Worm (Caenorhabditis elegans) whole organism, late embryonic: Measurements from ENCODE around the gene R08C7.4.

Experiments used
- fkh-10 ChIP-seq: fragments of 150-350 bp; optimal IDR thresholded peaks from 2 replicates; lab custom pipeline; 2014; ENCODE audit warnings: missing biosample characterization, missing genetic modification reagents, missing genetic modification characterization
- madf-2 ChIP-seq: sonication (generic microtip); optimal IDR thresholded peaks from 2 replicates; lab custom pipeline; 2017; ENCODE audit warnings: missing genetic modification characterization, missing compliant biosample characterization
- nfya-1 ChIP-seq: sonication (generic microtip); optimal IDR thresholded peaks from 2 replicates; lab custom pipeline; 2017; ENCODE audit warnings: missing genetic modification characterization, mild to moderate bottlenecking, missing compliant biosample characterization, antibody characterized with exemption, moderate library complexity
- nhr-11 ChIP-seq: fragments of 150-350 bp; optimal IDR thresholded peaks from 2 replicates; lab custom pipeline; 2014; ENCODE audit warnings: missing biosample characterization, missing genetic modification characterization
- nhr-232 ChIP-seq: sonication (generic microtip); optimal IDR thresholded peaks from 2 replicates; lab custom pipeline; 2016; ENCODE audit warnings: missing genetic modification characterization, missing compliant biosample characterization
- pha-2 ChIP-seq: sonication (generic microtip); optimal IDR thresholded peaks from 2 replicates; lab custom pipeline; 2017; ENCODE audit warnings: mild to moderate bottlenecking, missing genetic modification characterization, missing compliant biosample characterization
- pha-4 ChIP-seq: fragments of 150-350 bp; optimal IDR thresholded peaks from 2 replicates; lab custom pipeline; 2018; ENCODE audit warnings: missing biosample characterization, missing genetic modification reagents, missing genetic modification characterization
- rnt-1 ChIP-seq: sonication (generic microtip); optimal IDR thresholded peaks from 2 replicates; lab custom pipeline; 2016; ENCODE audit warnings: missing genetic modification characterization, missing compliant biosample characterization
- sox-2 ChIP-seq: fragments of 200-800 bp; sonication (Bioruptor generic); IDR thresholded peaks from 2 replicates; pipeline ENCODE4 v1.3.6; 2022; ENCODE audit warnings: missing genetic modification reagents, missing genetic modification characterization, missing compliant biosample characterization
- unc-86 ChIP-seq: sonication (generic microtip); optimal IDR thresholded peaks from 2 replicates; lab custom pipeline; 2016; ENCODE audit warnings: missing genetic modification characterization, missing compliant biosample characterization

ce11 chrIV:4470885-4471772, 36.3 kb downstream of the R08C7.4 start:
- TF ChIP-seq madf-2 (tag; lab: Kevin White, UChicago): no peak
- no peak for TF ChIP-seq rnt-1 (tag; lab: Kevin White, UChicago)
- TF ChIP-seq nhr-11 (tag; lab: Kevin White, UChicago): no peak
- no peak for TF ChIP-seq sox-2
- no peak for TF ChIP-seq pha-4 (tag; lab: Kevin White, UChicago)
- no peak for TF ChIP-seq nfya-1 (tag; lab: Kevin White, UChicago)
- no peak for TF ChIP-seq nhr-232
- TF ChIP-seq pha-2 (tag; lab: Kevin White, UChicago): no peak
- TF ChIP-seq unc-86 (tag; lab: Kevin White, UChicago): no peak
- no peak for TF ChIP-seq fkh-10
